Fruit fly (Drosophila melanogaster): ENCODE data around the gene Lk6.
A peak's percentile ranks its signal among the peaks of the same experiment; 100 is the strongest.

Lk6 gene

DNA sequence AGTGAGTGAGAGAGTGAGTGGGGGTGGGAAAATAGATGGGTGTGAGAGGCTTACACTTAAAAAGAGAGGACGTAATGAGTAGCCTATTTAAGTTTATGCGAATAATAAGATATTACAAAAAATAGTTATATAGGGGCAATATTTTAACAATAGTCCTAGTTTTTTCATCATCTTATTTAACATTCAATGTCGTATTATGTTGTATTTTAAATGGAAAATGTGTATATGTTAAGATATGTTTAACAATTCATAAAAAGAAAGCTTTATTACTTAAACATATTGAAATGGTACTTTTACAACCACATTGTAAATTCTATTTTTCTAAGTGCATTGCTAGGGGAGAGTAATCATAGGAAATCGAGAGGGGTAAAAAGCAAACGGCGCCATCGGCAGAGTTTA lies 9.7 kb upstream of the Lk6 start (continued):
- TF ChIP-seq Xbp1 (GFP tag; optimal IDR thresholded peaks at IDR 0.05) (peak; percentile 70), Dll (GFP tag; IDR thresholded peaks at IDR 0.05; ENCODE audit: partially characterized antibody) (no peak), Hmr (GFP tag; optimal IDR thresholded peaks at IDR 0.05) (peak; percentile 84), Aef1 (GFP tag; IDR thresholded peaks at IDR 0.05) (peak; percentile 45; the same call in 1 of the 3 replicates), Elba2 (GFP tag; optimal IDR thresholded peaks at IDR 0.05) (no peak), knrl (GFP tag; IDR thresholded peaks at IDR 0.05; ENCODE audit: partially characterized antibody) (no peak), HLH54F (GFP tag; optimal IDR thresholded peaks at IDR 0.05) (no peak), CG42726 (GFP tag; IDR thresholded peaks at IDR 0.05; ENCODE audit: partially characterized antibody) (no peak), croc (GFP tag; conservative IDR thresholded peaks at IDR 0.05) (peak; percentile 43; the same call in 2 of the 3 replicates), Dbx (GFP tag; IDR thresholded peaks at IDR 0.05) (peak; percentile 44; the same call in 1 of the 3 replicates), CG12942 (GFP tag; optimal IDR thresholded peaks at IDR 0.05) (peak; percentile 36), CG34422 (GFP tag; IDR thresholded peaks at IDR 0.05) (no peak), CG31365 (tag; optimal IDR thresholded peaks at IDR 0.05) (no peak), hbn (GFP tag; IDR thresholded peaks at IDR 0.05; ENCODE audit: partially characterized antibody) (no peak), CG12219 (GFP tag; optimal IDR thresholded peaks at IDR 0.05) (peak; percentile 2), sima (GFP tag; optimal IDR thresholded peaks at IDR 0.05) (no peak), CG1602 (GFP tag; optimal IDR thresholded peaks at IDR 0.05) (peak; percentile 45), CG1792 (GFP tag; optimal IDR thresholded peaks at IDR 0.05) (peak; percentile 30), CG12299 (tag; optimal IDR thresholded peaks at IDR 0.05) (peak; percentile 75), CG11398 (GFP tag; optimal IDR thresholded peaks at IDR 0.05) (no peak), tio (GFP tag; optimal IDR thresholded peaks at IDR 0.05) (peak; percentile 45), Rx (GFP tag; IDR thresholded peaks at IDR 0.05) (no peak), CG33213 (GFP tag; optimal IDR thresholded peaks at IDR 0.05) (no peak), Awh (GFP tag; IDR thresholded peaks at IDR 0.05) (0 out of 2 replicates have a peak, but pooled peaks have one; percentile 34), CG1233 (GFP tag; optimal IDR thresholded peaks at IDR 0.05) (peak; percentile 72), Doc2 (GFP tag; IDR thresholded peaks at IDR 0.05) (no peak), oc (tag; optimal IDR thresholded peaks at IDR 0.05) (no peak), zfh1 (GFP tag; IDR thresholded peaks at IDR 0.05) (no peak), chinmo (GFP tag; IDR thresholded peaks at IDR 0.05; ENCODE audit: partially characterized antibody) (no peak), NFAT (GFP tag; IDR thresholded peaks at IDR 0.05) (no peak), CG1529 (GFP tag; optimal IDR thresholded peaks at IDR 0.05) (peak; percentile 46), Ptx1 (GFP tag; IDR thresholded peaks at IDR 0.05) (peak; percentile 67), CG14860 (GFP tag; IDR thresholded peaks at IDR 0.05; ENCODE audit: partially characterized antibody) (no peak), CG2889 (GFP tag; IDR thresholded peaks at IDR 0.05) (no peak), CG11456 (GFP tag; IDR thresholded peaks at IDR 0.05) (no peak), tx (GFP tag; optimal IDR thresholded peaks at IDR 0.05) (no peak), CG17568 (GFP tag; optimal IDR thresholded peaks at IDR 0.05) (peak; percentile 42), CG14441 (GFP tag; IDR thresholded peaks at IDR 0.05) (0 out of 2 replicates have a peak, but pooled peaks have one; percentile 15), ro (GFP tag; IDR thresholded peaks at IDR 0.05) (no peak), CG17186 (GFP tag; optimal IDR thresholded peaks at IDR 0.05) (no peak), sisA (GFP tag; IDR thresholded peaks at IDR 0.05) (0 out of 2 replicates have a peak, but pooled peaks have one; percentile 22), bab2 (GFP tag; optimal IDR thresholded peaks at IDR 0.05) (peak; percentile 38), CG9609 (GFP tag; optimal IDR thresholded peaks at IDR 0.05) (no peak), gsb-n (tag; optimal IDR thresholded peaks at IDR 0.05) (peak; percentile 77), D19B (GFP tag; optimal IDR thresholded peaks at IDR 0.05) (peak; percentile 18), CG12391 (tag; optimal IDR thresholded peaks at IDR 0.05) (peak; percentile 89), CG13775 (GFP tag; optimal IDR thresholded peaks at IDR 0.05) (peak; percentile 56), CG8388 (GFP tag; optimal IDR thresholded peaks at IDR 0.05) (peak; percentile 74), scrt (GFP tag; optimal IDR thresholded peaks at IDR 0.05) (peak; percentile 66), CG12236 (GFP tag; optimal IDR thresholded peaks at IDR 0.05) (no peak), Dip3 (GFP tag; optimal IDR thresholded peaks at IDR 0.05) (no peak)
